Worm (Caenorhabditis elegans): Measurements from ENCODE around the gene sru-3.

The sru-3 gene

DNA sequence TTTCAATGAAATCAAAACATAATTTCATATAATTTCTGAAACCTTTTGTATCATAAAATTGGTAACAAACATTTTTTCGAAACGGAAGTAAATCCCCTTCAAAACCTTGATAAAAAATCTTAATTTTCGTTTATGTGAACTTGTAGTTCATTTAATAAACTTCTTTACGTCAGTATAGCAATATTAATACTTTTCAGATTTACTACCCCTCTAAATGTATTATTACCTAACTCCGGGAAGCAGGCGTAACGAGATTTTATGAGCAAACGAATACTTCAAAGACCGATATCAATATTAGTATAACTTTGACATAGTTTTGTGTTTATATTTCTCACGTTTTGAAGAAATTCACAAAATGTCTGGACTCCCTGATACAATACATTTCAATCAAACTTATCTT lies 8.1 kb upstream of the sru-3 start, which contains the start of gene sru-1:
Gene sru-1 (plus strand): TSS at position 301 of the 400 bp plus-strand sequence.
- TF ChIP-seq nhr-71 (tag; optimal IDR thresholded peaks at IDR 0.05) (no peak), C04F5.9 (tag; optimal IDR thresholded peaks at IDR 0.05) (no peak)

DNA sequence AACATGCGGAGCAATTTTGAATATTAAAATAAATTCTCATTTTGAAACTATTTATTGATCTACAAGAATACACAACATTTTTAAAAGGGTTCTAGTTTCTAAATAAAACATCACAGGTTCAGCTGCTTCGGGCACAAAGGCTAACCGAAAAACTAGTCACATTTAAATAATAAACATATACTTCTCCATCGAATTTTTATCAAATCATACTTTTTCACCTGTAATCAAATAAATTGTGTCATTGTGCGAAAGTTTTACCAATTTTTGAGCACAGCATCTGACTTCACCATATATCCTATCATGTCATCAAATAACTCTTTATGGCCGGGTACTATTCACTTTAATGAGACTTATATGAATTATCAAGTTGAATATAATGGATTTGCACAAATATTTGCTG lies 6.1 kb upstream of the sru-3 start, which contains the start of gene sru-6:
Gene sru-6 (plus strand): TSS at position 301 of the 400 bp plus-strand sequence.
- TF ChIP-seq nhr-28 (tag; optimal IDR thresholded peaks at IDR 0.05), result no peak
- TF ChIP-seq mef-2 (tag; optimal IDR thresholded peaks at IDR 0.05), result no peak
- no peak for TF ChIP-seq ceh-8 (GFP tag; optimal IDR thresholded peaks at IDR 0.05)
- TF ChIP-seq lin-35 (GFP tag; optimal IDR thresholded peaks at IDR 0.05), result no peak
- TF ChIP-seq snpc-4 (tag; optimal IDR thresholded peaks at IDR 0.05), result no peak
- TF ChIP-seq unc-98 (GFP tag; IDR thresholded peaks at IDR 0.05), result no peak
- TF ChIP-seq unc-130 (tag; optimal IDR thresholded peaks at IDR 0.05), result no peak
- no peak for TF ChIP-seq dpl-1 (GFP tag; optimal IDR thresholded peaks at IDR 0.05)
- TF ChIP-seq hlh-4 (tag; optimal IDR thresholded peaks at IDR 0.05), result no peak
- no peak for TF ChIP-seq nhr-85 (tag)
- no peak for TF ChIP-seq aly-2 (tag; optimal IDR thresholded peaks at IDR 0.05)

DNA sequence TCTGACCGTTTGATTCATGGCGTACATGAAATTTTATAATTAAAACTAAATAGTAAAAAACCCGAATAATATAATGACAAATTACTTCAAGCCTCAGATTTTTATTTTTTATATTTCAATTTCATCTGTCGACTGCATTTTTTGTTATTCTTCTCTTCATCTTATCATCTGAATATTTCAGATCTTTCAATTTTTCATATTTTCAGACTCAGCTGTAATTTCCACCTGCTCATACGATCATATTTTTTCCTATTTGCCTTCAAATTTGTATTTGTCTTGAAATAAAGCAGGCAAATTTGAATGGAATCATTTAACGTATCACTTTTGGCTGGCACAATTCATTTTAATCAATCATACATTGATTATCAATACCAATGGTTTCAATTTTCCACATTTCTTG lies 1.7 kb downstream of the sru-3 start, which contains the start of gene sru-4:
Gene sru-4 (plus strand): TSS at position 301 of the 400 bp plus-strand sequence.
- TF ChIP-seq isw-1 (GFP tag; IDR thresholded peaks at IDR 0.05), result no peak
- no peak for TF ChIP-seq lin-13 (GFP tag; optimal IDR thresholded peaks at IDR 0.05)
- TF ChIP-seq sox-4 (tag; optimal IDR thresholded peaks at IDR 0.05), result no peak
- no peak for TF ChIP-seq nhr-85 (tag)
- TF ChIP-seq zag-1 (tag; optimal IDR thresholded peaks at IDR 0.05), result no peak
- no peak for TF ChIP-seq Y116A8C.19 (tag; optimal IDR thresholded peaks at IDR 0.05; ENCODE audit: borderline replicate concordance)
- TF ChIP-seq unc-130 (tag; optimal IDR thresholded peaks at IDR 0.05), result no peak
- no peak for TF ChIP-seq blmp-1 (tag; optimal IDR thresholded peaks at IDR 0.05)
- no peak for TF ChIP-seq skn-1 (tag; optimal IDR thresholded peaks at IDR 0.05)
- no peak for TF ChIP-seq nhr-19 (GFP tag; conservative IDR thresholded peaks at IDR 0.05)
- no peak for TF ChIP-seq unc-30 (tag; optimal IDR thresholded peaks at IDR 0.05)
- no peak for TF ChIP-seq efl-1 (optimal IDR thresholded peaks at IDR 0.05)
- no peak for TF ChIP-seq efl-1 (GFP tag; optimal IDR thresholded peaks at IDR 0.05 in 1 of 2)
- no peak for TF ChIP-seq ztf-4 (tag; optimal IDR thresholded peaks at IDR 0.05)
- no peak for TF ChIP-seq mab-9 (GFP tag; IDR thresholded peaks at IDR 0.05)
- TF ChIP-seq elt-2 (tag; optimal IDR thresholded peaks at IDR 0.05), result no peak
- no peak for TF ChIP-seq fkh-8 (tag; optimal IDR thresholded peaks at IDR 0.05)
- no peak for TF ChIP-seq lin-39 (tag; optimal IDR thresholded peaks at IDR 0.05)

DNA sequence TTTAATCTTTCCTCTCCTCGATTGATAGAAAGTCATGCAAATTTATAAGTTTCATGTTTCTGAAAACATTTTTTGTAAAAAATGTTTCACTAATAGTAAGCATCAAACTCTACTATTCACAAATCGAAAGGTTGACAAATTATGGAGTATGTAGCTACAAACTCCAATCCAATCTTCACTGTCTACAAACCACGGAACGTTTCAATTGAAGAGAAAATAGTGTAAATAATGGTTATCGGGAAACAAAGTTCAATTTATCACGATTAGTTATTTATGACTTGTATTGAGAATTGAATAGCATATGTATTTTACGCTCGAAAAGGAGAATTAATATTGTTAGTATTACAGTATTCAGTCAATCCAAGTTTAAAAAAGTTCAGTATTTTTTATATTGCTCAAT lies 3.2 kb downstream of the sru-3 start:
- no peak for TF ChIP-seq zip-4 (GFP tag; optimal IDR thresholded peaks at IDR 0.05)
- TF ChIP-seq hlh-17 (GFP tag; optimal IDR thresholded peaks at IDR 0.05; ENCODE audit: borderline replicate concordance), result no peak
- TF ChIP-seq alr-1 (tag; optimal IDR thresholded peaks at IDR 0.05; ENCODE audit: borderline replicate concordance), result no peak
- TF ChIP-seq mdl-1 (tag; optimal IDR thresholded peaks at IDR 0.05), result no peak
- no peak for TF ChIP-seq efl-3 (GFP tag; optimal IDR thresholded peaks at IDR 0.05)
- TF ChIP-seq C34B4.2 (tag; optimal IDR thresholded peaks at IDR 0.05), result no peak
- TF ChIP-seq nhr-90 (tag; optimal IDR thresholded peaks at IDR 0.05; ENCODE audit: poor library complexity), result no peak
- TF ChIP-seq ztf-4 (tag; optimal IDR thresholded peaks at IDR 0.05), result no peak
- no peak for TF ChIP-seq ces-1 (GFP tag; optimal IDR thresholded peaks at IDR 0.05)
- no peak for TF ChIP-seq lir-3 (tag; optimal IDR thresholded peaks at IDR 0.05; ENCODE audit: poor library complexity)
- no peak for TF ChIP-seq fos-1 (tag; optimal IDR thresholded peaks at IDR 0.05)
- TF ChIP-seq dsc-1 (tag; optimal IDR thresholded peaks at IDR 0.05), result no peak
- no peak for TF ChIP-seq pag-3 (tag; optimal IDR thresholded peaks at IDR 0.05; ENCODE audit: borderline replicate concordance, insufficient read depth)
- TF ChIP-seq unc-30 (tag; optimal IDR thresholded peaks at IDR 0.05), result no peak
- TF ChIP-seq lin-15B (tag; optimal IDR thresholded peaks at IDR 0.05), result no peak
- TF ChIP-seq zag-1 (tag; optimal IDR thresholded peaks at IDR 0.05), result no peak
- no peak for TF ChIP-seq lin-39 (tag; optimal IDR thresholded peaks at IDR 0.05)
- TF ChIP-seq nhr-28 (tag; optimal IDR thresholded peaks at IDR 0.05), result no peak
- TF ChIP-seq grh-1 (GFP tag; IDR thresholded peaks at IDR 0.05), result no peak
- no peak for TF ChIP-seq vab-15 (tag; optimal IDR thresholded peaks at IDR 0.05)
